Worm (Caenorhabditis elegans): ENCODE results near the gene best-1.

Gene best-1

ce11 chrIV:13078342-13078741 lies 31.2 kb downstream of the best-1 start:
- TF ChIP-seq ceh-24 (tag; optimal IDR thresholded peaks at IDR 0.05) = no peak
- TF ChIP-seq ceh-45 (GFP tag; IDR thresholded peaks at IDR 0.05) = no peak
- TF ChIP-seq ceh-48 (tag; optimal IDR thresholded peaks at IDR 0.05) = no peak
- TF ChIP-seq ceh-2 (tag; optimal IDR thresholded peaks at IDR 0.05) = no peak
- TF ChIP-seq rnt-1 (tag; optimal IDR thresholded peaks at IDR 0.05) = no peak
- TF ChIP-seq che-1 (tag; optimal IDR thresholded peaks at IDR 0.05) = no peak
- TF ChIP-seq elt-4 (tag; optimal IDR thresholded peaks at IDR 0.05) = no peak
- TF ChIP-seq sdc-2 (tag; optimal IDR thresholded peaks at IDR 0.05) = no peak
- TF ChIP-seq lin-11 (tag; optimal IDR thresholded peaks at IDR 0.05) = no peak
- TF ChIP-seq ceh-22 (tag; optimal IDR thresholded peaks at IDR 0.05) = no peak
- no peak for TF ChIP-seq fax-1 (tag; optimal IDR thresholded peaks at IDR 0.05)
- no peak for TF ChIP-seq pros-1 (tag; optimal IDR thresholded peaks at IDR 0.05)
- no peak for TF ChIP-seq npax-4 (tag; optimal IDR thresholded peaks at IDR 0.05)
- TF ChIP-seq syd-9 (tag; optimal IDR thresholded peaks at IDR 0.05) = no peak
- TF ChIP-seq fkh-10 (GFP tag; optimal IDR thresholded peaks at IDR 0.05) = no peak

- TF ChIP-seq npax-4 (tag; optimal IDR thresholded peaks at IDR 0.05) (no peak), ceh-14 (tag; optimal IDR thresholded peaks at IDR 0.05) (no peak)
Observed at ce11 chrIV:13077694-13078093, 31.9 kb downstream of the best-1 start.

DNA sequence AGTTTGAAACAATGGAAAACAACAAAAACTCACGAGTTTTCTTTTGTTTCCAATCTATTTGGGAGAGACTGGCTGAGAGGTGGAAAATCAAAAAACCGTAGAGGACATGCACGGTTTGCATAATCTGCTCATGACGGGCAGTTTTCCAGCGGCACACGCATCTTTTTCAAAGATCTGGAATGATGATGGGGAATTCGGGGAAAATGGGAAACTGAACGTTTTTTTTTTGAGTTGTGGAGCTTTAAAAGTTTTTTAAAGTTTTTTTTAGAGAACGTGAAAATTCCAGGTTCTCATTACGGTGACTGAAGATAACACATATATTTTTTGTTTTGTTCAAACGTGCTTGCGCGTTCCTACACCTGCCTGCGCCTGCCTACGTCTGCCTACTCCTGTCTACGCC lies 33.0 kb downstream of the best-1 start, which contains the start of gene C39E9.7:
Gene C39E9.7 (minus strand): TSS at position 101 of the 400 bp plus-strand sequence.
- TF ChIP-seq ref-2 (tag; optimal IDR thresholded peaks at IDR 0.05) = no peak
- no peak for TF ChIP-seq gmeb-2 (tag; optimal IDR thresholded peaks at IDR 0.05)
- TF ChIP-seq nhr-232 (tag; optimal IDR thresholded peaks at IDR 0.05) = no peak
- TF ChIP-seq hlh-30 (tag; optimal IDR thresholded peaks at IDR 0.05; ENCODE audit: insufficient read depth) = no peak
- TF ChIP-seq hlh-6 (tag; optimal IDR thresholded peaks at IDR 0.05) = no peak
- no peak for TF ChIP-seq ceh-30 (tag; optimal IDR thresholded peaks at IDR 0.05)
- no peak for TF ChIP-seq hlh-15 (tag; optimal IDR thresholded peaks at IDR 0.05)

DNA sequence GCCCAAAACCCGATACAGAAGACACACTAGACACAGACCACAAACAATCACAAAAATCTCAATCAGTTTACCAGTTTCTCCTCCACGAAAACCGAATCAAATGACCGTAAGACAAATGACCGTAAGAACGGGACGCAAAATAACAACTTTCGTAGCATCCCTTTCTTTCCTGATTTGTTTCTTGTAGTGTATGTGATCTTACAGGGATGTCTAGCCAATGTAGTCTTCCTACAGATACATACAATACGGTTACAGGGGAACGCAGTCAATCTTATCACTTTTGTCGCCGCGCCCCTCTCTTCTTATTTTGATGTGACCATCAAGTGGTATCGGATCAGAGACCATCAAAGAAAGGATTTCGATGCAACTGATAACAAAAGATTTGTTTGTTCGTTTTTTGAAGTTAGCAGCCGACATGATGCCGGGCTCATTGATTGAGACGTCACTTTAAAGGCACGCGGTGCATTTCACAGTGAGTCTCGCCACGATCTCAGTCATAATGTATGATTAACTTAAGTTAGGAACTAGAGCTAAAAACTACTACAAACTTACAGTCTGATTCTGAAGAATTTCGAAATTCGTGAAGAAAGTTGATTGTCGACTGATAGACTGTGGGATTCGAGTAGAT lies 33.8 kb downstream of the best-1 start:
- TF ChIP-seq unc-86 (tag; optimal IDR thresholded peaks at IDR 0.05) (no peak), zip-5 (tag; optimal IDR thresholded peaks at IDR 0.05) (no peak), ttx-3 (tag; optimal IDR thresholded peaks at IDR 0.05) (no peak), K09A11.1 (tag; optimal IDR thresholded peaks at IDR 0.05; ENCODE audit: insufficient read depth) (no peak), nfya-1 (tag; optimal IDR thresholded peaks at IDR 0.05) (no peak), rnt-1 (tag; optimal IDR thresholded peaks at IDR 0.05) (no peak), ztf-16 (tag; optimal IDR thresholded peaks at IDR 0.05) (no peak), ceh-24 (tag; optimal IDR thresholded peaks at IDR 0.05) (no peak), ama-1 (optimal IDR thresholded peaks at IDR 0.05) (no peak), hlh-30 (tag; optimal IDR thresholded peaks at IDR 0.05; ENCODE audit: insufficient read depth) (no peak), ceh-22 (tag; optimal IDR thresholded peaks at IDR 0.05) (no peak), ceh-14 (tag; optimal IDR thresholded peaks at IDR 0.05) (no peak), ceh-34 (tag; optimal IDR thresholded peaks at IDR 0.05) (no peak), dve-1 (tag; optimal IDR thresholded peaks at IDR 0.05) (no peak), sox-4 (tag; optimal IDR thresholded peaks at IDR 0.05) (no peak), ahr-1 (tag; optimal IDR thresholded peaks at IDR 0.05) (no peak), syd-9 (tag; optimal IDR thresholded peaks at IDR 0.05) (no peak)

- TF ChIP-seq fkh-10 (GFP tag; optimal IDR thresholded peaks at IDR 0.05) (no peak), ceh-24 (tag; optimal IDR thresholded peaks at IDR 0.05) (no peak), lim-6 (tag; optimal IDR thresholded peaks at IDR 0.05) (no peak), elt-2 (tag; optimal IDR thresholded peaks at IDR 0.05) (no peak), ets-4 (tag; optimal IDR thresholded peaks at IDR 0.05) (no peak), tbx-2 (tag; optimal IDR thresholded peaks at IDR 0.05) (no peak), nfya-1 (tag; optimal IDR thresholded peaks at IDR 0.05) (no peak), eyg-1 (tag; optimal IDR thresholded peaks at IDR 0.05) (no peak)
Observed at ce11 chrIV:13071445-13071844, 38.1 kb downstream of the best-1 start, which contains the start of gene scl-8. scl-8 (plus strand) TSS chrIV:13071745.
